Worm (Caenorhabditis elegans): Measurements from ENCODE around the gene ZK632.4.
A peak's percentile ranks its signal among the peaks of the same experiment; 100 is the strongest.

ZK632.4 gene

DNA sequence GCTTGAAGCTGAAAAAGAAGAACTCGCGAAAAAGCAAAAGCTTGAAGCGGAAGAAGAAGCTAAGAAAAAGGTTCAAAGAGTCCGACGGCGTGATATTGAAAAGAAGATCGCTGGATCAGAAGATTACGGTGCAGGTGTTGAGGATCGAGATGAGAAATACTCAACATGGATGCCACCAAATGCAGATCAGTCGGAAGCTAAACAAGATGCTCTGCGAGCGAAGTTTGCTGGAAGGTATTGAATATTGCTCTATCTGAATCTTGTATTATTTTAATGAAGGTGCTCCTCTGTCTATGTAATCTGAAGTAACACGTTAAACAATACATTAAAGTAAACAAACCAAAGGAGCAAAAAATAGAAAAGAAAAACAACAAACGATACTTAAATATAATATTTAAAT is 5.2 kb downstream of the ZK632.4 start:
- TF ChIP-seq ztf-26 (tag; optimal IDR thresholded peaks at IDR 0.05) (no peak), nhr-27 (tag; optimal IDR thresholded peaks at IDR 0.05) (no peak), nhr-90 (tag; optimal IDR thresholded peaks at IDR 0.05) (no peak), nhr-80 (tag; optimal IDR thresholded peaks at IDR 0.05) (no peak), D2030.7 (GFP tag; IDR thresholded peaks at IDR 0.05) (no peak), ceh-79 (tag; optimal IDR thresholded peaks at IDR 0.05) (no peak), aptf-2 (GFP tag; conservative IDR thresholded peaks at IDR 0.05) (no peak), nfyb-1 (GFP tag; IDR thresholded peaks at IDR 0.05) (no peak), ceh-27 (GFP tag; optimal IDR thresholded peaks at IDR 0.05) (no peak), lin-35 (GFP tag; optimal IDR thresholded peaks at IDR 0.05) (no peak), nhr-179 (tag; optimal IDR thresholded peaks at IDR 0.05) (no peak), aptf-3 (GFP tag; IDR thresholded peaks at IDR 0.05) (no peak), F52B5.7 (tag; optimal IDR thresholded peaks at IDR 0.05) (no peak), rpc-1 (optimal IDR thresholded peaks at IDR 0.05) (no peak), rpc-1 (tag; optimal IDR thresholded peaks at IDR 0.05) (no peak), dpff-1 (tag; optimal IDR thresholded peaks at IDR 0.05) (no peak), madf-6 (GFP tag; IDR thresholded peaks at IDR 0.05) (no peak; the same call in 1 of the 2 replicates), F39B2.1 (GFP tag; IDR thresholded peaks at IDR 0.05) (no peak), ceh-40 (GFP tag; IDR thresholded peaks at IDR 0.05) (no peak), F49E8.2 (tag; optimal IDR thresholded peaks at IDR 0.05; ENCODE audit: insufficient read depth) (peak; percentile 9), lsy-27 (tag; optimal IDR thresholded peaks at IDR 0.05; ENCODE audit: borderline replicate concordance, insufficient read depth) (no peak), F23B12.7 (tag; optimal IDR thresholded peaks at IDR 0.05; ENCODE audit: insufficient read depth) (no peak), atf-7 (tag; optimal IDR thresholded peaks at IDR 0.05) (no peak), ZK185.1 (tag; optimal IDR thresholded peaks at IDR 0.05; ENCODE audit: poor library complexity, severe bottlenecking) (no peak), lag-1 (GFP tag; IDR thresholded peaks at IDR 0.05) (no peak), Y53G8AR.9 (GFP tag; conservative IDR thresholded peaks at IDR 0.05) (no peak), pbrm-1 (GFP tag; IDR thresholded peaks at IDR 0.05) (no peak), hsf-1 (GFP tag; IDR thresholded peaks at IDR 0.05) (peak; percentile 53; the same call in 1 of the 2 replicates), die-1 (tag; optimal IDR thresholded peaks at IDR 0.05) (no peak), gei-17 (GFP tag; optimal IDR thresholded peaks at IDR 0.05) (no peak), athp-1 (tag; optimal IDR thresholded peaks at IDR 0.05) (peak; percentile 4), T26A5.8 (tag; optimal IDR thresholded peaks at IDR 0.05) (no peak), ztf-3 (GFP tag; optimal IDR thresholded peaks at IDR 0.05) (no peak), cebp-1 (GFP tag; IDR thresholded peaks at IDR 0.05) (no peak), cebp-1 (tag; optimal IDR thresholded peaks at IDR 0.05) (no peak), Y56A3A.18 (GFP tag; IDR thresholded peaks at IDR 0.05) (no peak), hmg-20 (GFP tag; IDR thresholded peaks at IDR 0.05) (no peak), Y95B8A.8 (GFP tag; IDR thresholded peaks at IDR 0.05) (0 out of 2 replicates have a peak, but pooled peaks have one; percentile 67), nfya-1 (tag; optimal IDR thresholded peaks at IDR 0.05; ENCODE audit: borderline replicate concordance, insufficient read depth) (no peak), ceh-100 (GFP tag; IDR thresholded peaks at IDR 0.05) (no peak), lir-1 (GFP tag; conservative IDR thresholded peaks at IDR 0.05) (no peak), Y79H2A.3 (GFP tag; conservative IDR thresholded peaks at IDR 0.05) (0 out of 2 replicates have a peak, but pooled peaks have one; percentile 21), B0336.3 (GFP tag; IDR thresholded peaks at IDR 0.05) (no peak; the same call in 1 of the 2 replicates), lsl-1 (GFP tag; optimal IDR thresholded peaks at IDR 0.05) (no peak), F57C9.4 (tag; optimal IDR thresholded peaks at IDR 0.05) (no peak), tlf-1 (GFP tag; optimal IDR thresholded peaks at IDR 0.05) (no peak), lin-26 (GFP tag; IDR thresholded peaks at IDR 0.05) (peak; percentile 51), rcor-1 (GFP tag; IDR thresholded peaks at IDR 0.05) (no peak), hlh-12 (tag; optimal IDR thresholded peaks at IDR 0.05) (no peak), C17E4.6 (GFP tag; IDR thresholded peaks at IDR 0.05) (no peak)

Data from whole organism, young adult.